Fruit fly (Drosophila melanogaster) whole organism, adult: ENCODE results near the gene CG15539.

Experiments
- CG11617 ChIP-seq: fragments of 200-800 bp; sonication (Bioruptor generic); optimal IDR thresholded peaks from 2 replicates; lab custom pipeline; 2017; ENCODE audit warnings: mild to moderate bottlenecking, missing biosample characterization, missing genetic modification reagents, missing genetic modification characterization
- CG12768 ChIP-seq: fragments of 200-800 bp; sonication (Bioruptor generic); optimal IDR thresholded peaks from 2 replicates; lab custom pipeline; 2017; ENCODE audit warnings: missing biosample characterization, missing genetic modification characterization, mild to moderate bottlenecking, moderate library complexity, missing genetic modification reagents
- CG5204 ChIP-seq: fragments of 200-800 bp; sonication (Bioruptor generic); optimal IDR thresholded peaks from 2 replicates; lab custom pipeline; 2016; ENCODE audit warnings: missing biosample characterization, missing genetic modification characterization
- CG7045 ChIP-seq: fragments of 200-800 bp; sonication (Bioruptor generic); optimal IDR thresholded peaks from 2 replicates; lab custom pipeline; 2017; ENCODE audit warnings: missing biosample characterization, mild to moderate bottlenecking, missing genetic modification characterization
- Clk ChIP-seq: fragments of 200-800 bp; sonication (Bioruptor generic); optimal IDR thresholded peaks from 2 replicates; lab custom pipeline; 2017; ENCODE audit warnings: missing biosample characterization, missing genetic modification characterization
- Hr96 ChIP-seq: fragments of 200-800 bp; sonication (Bioruptor generic); optimal IDR thresholded peaks from 2 replicates; lab custom pipeline; 2016; ENCODE audit warnings: missing biosample characterization, missing genetic modification characterization
- Mnt ChIP-seq: fragments of 200-800 bp; sonication (Bioruptor generic); optimal IDR thresholded peaks from 2 replicates; lab custom pipeline; 2016; ENCODE audit warnings: missing biosample characterization, mild to moderate bottlenecking, missing genetic modification characterization
- bab1 ChIP-seq: fragments of 200-800 bp; sonication (Bioruptor generic); optimal IDR thresholded peaks from 3 replicates; lab custom pipeline; 2019; ENCODE audit warnings: missing biosample characterization, mild to moderate bottlenecking, missing genetic modification characterization, moderate library complexity
- kay ChIP-seq: fragments of 200-800 bp; sonication (Bioruptor generic); peaks from one replicate; lab custom pipeline; 2016; ENCODE audit warnings: missing biosample characterization, missing genetic modification characterization, borderline replicate concordance

DNA sequence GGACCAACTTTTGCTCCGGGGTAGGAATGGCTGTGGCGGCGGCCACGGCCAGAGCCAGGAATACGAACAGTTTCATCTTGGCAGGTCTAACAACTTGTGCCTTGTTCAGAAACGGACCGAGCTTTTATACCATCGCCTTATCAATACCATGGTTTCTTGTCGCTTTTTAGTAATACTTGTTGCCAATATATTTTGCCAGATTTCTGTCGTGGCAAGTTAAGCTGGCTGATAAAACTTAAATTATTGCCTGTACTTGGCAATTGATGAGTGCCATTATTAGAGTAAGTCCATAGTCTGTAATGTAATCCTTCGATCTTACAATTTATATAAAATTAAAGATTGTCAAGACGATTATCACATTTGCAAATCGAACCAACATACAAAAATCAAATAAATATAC is 18.0 kb upstream of the CG15539 start, which contains the start of gene Jon99Fii:
- TF ChIP-seq CG12768 (GFP tag; lab: Kevin White, UChicago) (no peak), Hr96 (GFP tag; lab: Kevin White, UChicago) (no peak), CG7045 (GFP tag; lab: Kevin White, UChicago) (no peak), CG11617 (GFP tag; lab: Kevin White, UChicago) (no peak), kay (GFP tag; lab: Kevin White, UChicago) (no peak), bab1 (GFP tag; lab: Kevin White, UChicago) (no peak), CG5204 (GFP tag; lab: Kevin White, UChicago) (no peak), Mnt (GFP tag; lab: Kevin White, UChicago) (no peak), Clk (GFP tag; lab: Kevin White, UChicago) (no peak)
